Worm (Caenorhabditis elegans): ENCODE results near the gene F57G8.7.
A peak's percentile ranks its signal among the peaks of the same experiment; 100 is the strongest.

The F57G8.7 gene

ce11 chrV:16308343-16308742 lies 20.6 kb upstream of the F57G8.7 start:
- TF ChIP-seq lin-13 (GFP tag; optimal IDR thresholded peaks at IDR 0.05) (no peak), peb-1 (tag; optimal IDR thresholded peaks at IDR 0.05) (no peak), ama-1 (optimal IDR thresholded peaks at IDR 0.05) (no peak), ztf-1 (GFP tag; conservative IDR thresholded peaks at IDR 0.05) (no peak), nhr-25 (tag; optimal IDR thresholded peaks at IDR 0.05) (no peak), mbf-1 (tag; optimal IDR thresholded peaks at IDR 0.05) (no peak), ceh-82 (tag; optimal IDR thresholded peaks at IDR 0.05) (no peak), egl-27 (tag; optimal IDR thresholded peaks at IDR 0.05) (no peak), mab-5 (tag; optimal IDR thresholded peaks at IDR 0.05) (no peak), ZK546.5 (tag; optimal IDR thresholded peaks at IDR 0.05) (no peak), zag-1 (tag; optimal IDR thresholded peaks at IDR 0.05) (no peak), ztf-4 (tag; optimal IDR thresholded peaks at IDR 0.05) (no peak), sma-9 (GFP tag; optimal IDR thresholded peaks at IDR 0.05) (no peak), sma-9 (tag; optimal IDR thresholded peaks at IDR 0.05) (no peak), C34F6.9 (tag; optimal IDR thresholded peaks at IDR 0.05) (no peak), ztf-11 (tag; optimal IDR thresholded peaks at IDR 0.05) (no peak), sem-4 (tag; optimal IDR thresholded peaks at IDR 0.05) (no peak), nhr-77 (tag; optimal IDR thresholded peaks at IDR 0.05) (no peak), F13H6.1 (tag; optimal IDR thresholded peaks at IDR 0.05) (no peak), R02D3.7 (tag; optimal IDR thresholded peaks at IDR 0.05) (no peak)

DNA sequence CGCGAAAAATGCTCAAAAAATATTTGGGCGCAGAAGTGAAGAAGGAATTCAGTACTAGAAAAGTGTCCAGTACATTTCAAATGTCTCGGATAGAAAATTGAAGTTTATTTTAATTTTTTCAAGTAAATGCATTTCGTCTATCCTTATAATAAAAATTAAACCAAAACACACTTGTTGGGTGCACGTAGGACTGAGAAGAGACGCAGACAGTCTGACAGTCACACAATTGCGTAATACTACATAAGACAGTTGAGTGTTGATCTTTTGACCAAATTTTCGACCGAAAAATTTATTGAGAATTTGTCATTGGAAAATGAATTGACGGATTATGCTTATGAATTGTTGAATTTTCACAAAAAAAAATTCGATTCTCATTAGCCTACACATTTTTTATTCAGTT lies 19.4 kb upstream of the F57G8.7 start, which contains the start of gene oac-7:
oac-7 (plus strand) TSS at position 283 of the 400 bp plus-strand sequence.
- TF ChIP-seq ceh-16 (tag; optimal IDR thresholded peaks at IDR 0.05) (no peak), nhr-129 (tag; optimal IDR thresholded peaks at IDR 0.05) (peak; percentile 74), zag-1 (tag; optimal IDR thresholded peaks at IDR 0.05) (no peak), sem-4 (tag; optimal IDR thresholded peaks at IDR 0.05) (no peak), mab-5 (tag; optimal IDR thresholded peaks at IDR 0.05) (no peak), blmp-1 (tag; optimal IDR thresholded peaks at IDR 0.05; ENCODE audit: insufficient read depth) (no peak), ztf-11 (tag; optimal IDR thresholded peaks at IDR 0.05) (no peak), alr-1 (tag; optimal IDR thresholded peaks at IDR 0.05) (no peak), sma-9 (GFP tag; optimal IDR thresholded peaks at IDR 0.05) (peak; percentile 73), sma-9 (tag; optimal IDR thresholded peaks at IDR 0.05) (no peak), ztf-1 (GFP tag; conservative IDR thresholded peaks at IDR 0.05) (no peak), fos-1 (tag; optimal IDR thresholded peaks at IDR 0.05) (peak; percentile 43)

ce11 chrV:16315004-16315403 lies 13.9 kb upstream of the F57G8.7 start, which contains the start of gene str-214:
TSS of gene str-214 (plus strand) at chrV:16315304.
- TF ChIP-seq nhr-129 (tag; optimal IDR thresholded peaks at IDR 0.05), result no peak
- TF ChIP-seq unc-55 (GFP tag; optimal IDR thresholded peaks at IDR 0.05), result no peak
- TF ChIP-seq ceh-82 (tag; optimal IDR thresholded peaks at IDR 0.05), result no peak
- no peak for TF ChIP-seq lsy-2 (tag; optimal IDR thresholded peaks at IDR 0.05)
- no peak for TF ChIP-seq unc-39 (tag; optimal IDR thresholded peaks at IDR 0.05)
- no peak for TF ChIP-seq aly-2 (tag; optimal IDR thresholded peaks at IDR 0.05)
- no peak for TF ChIP-seq unc-62 (GFP tag; optimal IDR thresholded peaks at IDR 0.05)
- no peak for TF ChIP-seq zag-1 (tag; optimal IDR thresholded peaks at IDR 0.05)
- TF ChIP-seq ama-1 (optimal IDR thresholded peaks at IDR 0.05), result no peak
- no peak for TF ChIP-seq nhr-25 (tag; optimal IDR thresholded peaks at IDR 0.05)
- no peak for TF ChIP-seq nhr-21 (tag; optimal IDR thresholded peaks at IDR 0.05)
- no peak for TF ChIP-seq F13H6.1 (tag; optimal IDR thresholded peaks at IDR 0.05)
- no peak for TF ChIP-seq sma-9 (GFP tag; optimal IDR thresholded peaks at IDR 0.05)
- no peak for TF ChIP-seq sma-9 (tag; optimal IDR thresholded peaks at IDR 0.05)
- no peak for TF ChIP-seq ztf-4 (tag; optimal IDR thresholded peaks at IDR 0.05)
- TF ChIP-seq ztf-1 (GFP tag; conservative IDR thresholded peaks at IDR 0.05), result no peak
- TF ChIP-seq nhr-11 (tag; optimal IDR thresholded peaks at IDR 0.05), result no peak
- no peak for TF ChIP-seq sma-3 (GFP tag; optimal IDR thresholded peaks at IDR 0.05)
- no peak for TF ChIP-seq lin-39 (tag; optimal IDR thresholded peaks at IDR 0.05)
- no peak for TF ChIP-seq skn-1 (tag; optimal IDR thresholded peaks at IDR 0.05)

DNA sequence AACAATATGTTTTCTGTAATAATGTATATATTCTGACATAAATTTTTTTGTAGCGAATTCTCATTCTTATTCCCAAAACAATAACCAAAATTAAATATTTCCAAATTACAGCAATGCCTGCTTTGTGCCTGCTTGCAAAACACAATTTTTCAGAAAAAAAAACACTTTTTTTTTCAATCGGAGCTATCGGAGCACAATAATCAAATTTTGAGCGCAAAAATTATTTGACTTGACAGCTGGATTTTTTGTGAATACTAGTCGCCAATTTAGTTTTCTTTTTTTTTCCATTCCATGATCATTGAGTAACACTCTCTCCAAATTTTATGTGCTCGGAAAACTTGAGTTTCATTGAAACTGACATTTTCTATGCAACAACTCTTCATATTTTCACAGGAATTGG lies 11.7 kb upstream of the F57G8.7 start, which contains the start of gene srh-180:
srh-180 (plus strand) TSS at position 301 of the 400 bp plus-strand sequence.
- no peak for TF ChIP-seq unc-55 (GFP tag; optimal IDR thresholded peaks at IDR 0.05)
- no peak for TF ChIP-seq ceh-16 (tag; optimal IDR thresholded peaks at IDR 0.05)
- TF ChIP-seq unc-62 (GFP tag; optimal IDR thresholded peaks at IDR 0.05), result no peak
- TF ChIP-seq nhr-25 (tag; optimal IDR thresholded peaks at IDR 0.05), result no peak
- no peak for TF ChIP-seq nhr-6 (tag; optimal IDR thresholded peaks at IDR 0.05)
- no peak for TF ChIP-seq nhr-10 (tag; optimal IDR thresholded peaks at IDR 0.05)
- TF ChIP-seq R02D3.7 (tag; optimal IDR thresholded peaks at IDR 0.05), result no peak
- TF ChIP-seq elt-1 (tag; optimal IDR thresholded peaks at IDR 0.05), result no peak
- no peak for TF ChIP-seq nhr-11 (tag; optimal IDR thresholded peaks at IDR 0.05)
- no peak for TF ChIP-seq F13H6.1 (tag; optimal IDR thresholded peaks at IDR 0.05)
- TF ChIP-seq fos-1 (tag; optimal IDR thresholded peaks at IDR 0.05), result no peak
- TF ChIP-seq mbf-1 (tag; optimal IDR thresholded peaks at IDR 0.05), result no peak
- TF ChIP-seq nhr-237 (tag; optimal IDR thresholded peaks at IDR 0.05), result no peak
- TF ChIP-seq snpc-4 (tag; optimal IDR thresholded peaks at IDR 0.05), result no peak
- TF ChIP-seq mab-5 (tag; optimal IDR thresholded peaks at IDR 0.05), result no peak
- no peak for TF ChIP-seq C34F6.9 (tag; optimal IDR thresholded peaks at IDR 0.05)
- no peak for TF ChIP-seq aly-2 (tag; optimal IDR thresholded peaks at IDR 0.05)

Measured in whole organism, L2 larva.